Worm (Caenorhabditis elegans): ENCODE measurements around the gene rips-1.

DNA sequence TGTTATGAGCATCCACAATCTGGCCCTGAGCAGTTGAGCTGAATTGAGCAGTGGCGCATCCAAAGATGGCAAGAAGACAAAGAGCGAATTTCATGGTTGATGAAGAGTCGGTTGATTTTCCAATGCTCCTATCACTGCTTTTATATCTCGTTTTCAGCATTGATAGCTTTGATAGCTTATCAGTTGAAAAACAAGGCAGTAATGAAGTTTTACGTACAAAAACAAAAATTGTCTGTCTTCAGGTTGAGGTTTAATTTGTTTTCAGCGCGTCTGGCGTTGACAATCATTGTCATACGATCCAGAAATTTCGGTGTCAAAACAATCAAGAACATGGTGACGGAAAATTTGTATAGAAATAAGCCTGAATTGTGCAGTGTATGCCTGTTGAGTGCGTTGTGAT, 39.7 kb downstream of the rips-1 start, which contains the start of gene scl-13:
- TF ChIP-seq unc-39 (tag; optimal IDR thresholded peaks at IDR 0.05), result no peak
- TF ChIP-seq ama-1 (optimal IDR thresholded peaks at IDR 0.05), result no peak
- TF ChIP-seq fos-1 (tag; optimal IDR thresholded peaks at IDR 0.05), result no peak
- no peak for TF ChIP-seq duxl-1 (tag; optimal IDR thresholded peaks at IDR 0.05; ENCODE audit: poor library complexity)

Data from whole organism, L4 larva.